Fruit fly (Drosophila melanogaster): ENCODE data around the gene CG8539.

Gene CG8539

DNA sequence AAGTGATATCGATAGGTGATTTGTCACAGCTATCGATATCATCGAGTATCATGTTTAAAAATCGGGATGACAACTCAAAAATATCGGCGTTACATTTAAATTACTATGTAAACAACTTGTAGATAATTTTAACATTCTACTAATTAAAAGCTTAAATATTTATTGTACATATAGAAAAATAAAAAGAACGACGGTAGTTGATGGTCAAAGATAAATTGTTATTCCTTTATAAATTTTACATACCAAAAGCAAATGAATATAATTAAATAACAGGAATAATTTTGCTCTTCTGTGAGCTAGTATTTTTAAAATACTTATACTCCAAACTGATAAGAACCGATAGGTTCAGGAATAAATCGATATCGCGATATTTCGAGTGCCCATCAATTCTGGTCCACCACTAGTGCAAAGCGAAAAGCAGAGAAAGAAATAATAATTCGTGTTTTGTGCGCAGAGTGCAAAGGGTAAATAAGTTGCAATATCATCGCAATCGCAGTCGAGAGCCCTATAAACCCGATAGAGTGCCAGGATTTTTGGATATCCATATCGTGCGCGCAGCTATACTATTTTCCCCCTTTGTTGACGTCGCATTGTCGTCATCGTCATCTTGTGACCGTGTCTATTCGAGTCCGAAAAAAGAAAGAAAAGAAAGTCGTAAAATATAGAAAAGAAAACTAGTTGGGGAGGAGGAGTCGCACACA, 29.9 kb upstream of the CG8539 start, which contains the start of gene lqf (continued):
- TF ChIP-seq CG16779 (GFP tag; IDR thresholded peaks at IDR 0.05) (no peak), Dip2 (GFP tag; IDR thresholded peaks at IDR 0.05) (no peak), btn (GFP tag; optimal IDR thresholded peaks at IDR 0.05) (no peak), sob (GFP tag; IDR thresholded peaks at IDR 0.05) (0 out of 2 replicates have a peak, but pooled peaks have one; percentile 23), CG2120 (GFP tag; optimal IDR thresholded peaks at IDR 0.05) (peak; percentile 40), dmrt11E (tag; optimal IDR thresholded peaks at IDR 0.05) (peak; percentile 26), CG9215 (GFP tag; IDR thresholded peaks at IDR 0.05) (no peak), HmgD (GFP tag; optimal IDR thresholded peaks at IDR 0.05) (no peak), inv (GFP tag; IDR thresholded peaks at IDR 0.05; ENCODE audit: partially characterized antibody) (peak; percentile 88), CG17568 (GFP tag; optimal IDR thresholded peaks at IDR 0.05) (no peak), CG9609 (GFP tag; optimal IDR thresholded peaks at IDR 0.05) (no peak), HLH4C (GFP tag; IDR thresholded peaks at IDR 0.05; ENCODE audit: partially characterized antibody) (peak; percentile 80), oc (tag; optimal IDR thresholded peaks at IDR 0.05) (no peak), CG6254 (GFP tag; optimal IDR thresholded peaks at IDR 0.05) (no peak), CG8924 (tag; optimal IDR thresholded peaks at IDR 0.05) (no peak), CG31224 (GFP tag; IDR thresholded peaks at IDR 0.05) (no peak), zfh1 (GFP tag; IDR thresholded peaks at IDR 0.05) (no peak), bigmax (GFP tag; optimal IDR thresholded peaks at IDR 0.05) (no peak), CG3838 (GFP tag; optimal IDR thresholded peaks at IDR 0.05) (no peak), CG9932 (GFP tag; IDR thresholded peaks at IDR 0.05) (peak; percentile 70), chn (GFP tag; optimal IDR thresholded peaks at IDR 0.05) (no peak), Doc2 (GFP tag; IDR thresholded peaks at IDR 0.05) (no peak), Dfd (GFP tag; optimal IDR thresholded peaks at IDR 0.05) (no peak), tio (GFP tag; optimal IDR thresholded peaks at IDR 0.05) (peak; percentile 1), ssp (GFP tag; IDR thresholded peaks at IDR 0.05) (no peak), CG3163 (GFP tag; optimal IDR thresholded peaks at IDR 0.05) (no peak), CG9817 (tag; optimal IDR thresholded peaks at IDR 0.05) (peak; percentile 60), fu2 (GFP tag; optimal IDR thresholded peaks at IDR 0.05) (no peak), HHEX (GFP tag; optimal IDR thresholded peaks at IDR 0.05) (no peak), esg (GFP tag; conservative IDR thresholded peaks at IDR 0.05) (no peak), NfI (GFP tag; optimal IDR thresholded peaks at IDR 0.05) (peak; percentile 11), tup (GFP tag; optimal IDR thresholded peaks at IDR 0.05) (no peak), CG18764 (GFP tag; optimal IDR thresholded peaks at IDR 0.05) (no peak), Hmx (GFP tag; optimal IDR thresholded peaks at IDR 0.05) (no peak), Elba2 (GFP tag; optimal IDR thresholded peaks at IDR 0.05) (no peak), CG1647 (GFP tag; optimal IDR thresholded peaks at IDR 0.05) (no peak), CG6272 (GFP tag; IDR thresholded peaks at IDR 0.05) (no peak; the same call in 1 of the 2 replicates), CG8765 (GFP tag; IDR thresholded peaks at IDR 0.05) (no peak), CG18619 (GFP tag; optimal IDR thresholded peaks at IDR 0.05) (peak; percentile 5), Sry-δ (GFP tag; optimal IDR thresholded peaks at IDR 0.05) (peak; percentile 85), sna (GFP tag; IDR thresholded peaks at IDR 0.05; ENCODE audit: partially characterized antibody) (peak; percentile 83), phol (tag; optimal IDR thresholded peaks at IDR 0.05) (peak; percentile 51), CG32767 (GFP tag; IDR thresholded peaks at IDR 0.05) (no peak), CG30403 (GFP tag; optimal IDR thresholded peaks at IDR 0.05) (peak; percentile 61), CG12744 (GFP tag; optimal IDR thresholded peaks at IDR 0.05) (no peak), gsb (GFP tag; IDR thresholded peaks at IDR 0.05) (no peak), Xbp1 (GFP tag; optimal IDR thresholded peaks at IDR 0.05) (no peak), CG12659 (GFP tag; optimal IDR thresholded peaks at IDR 0.05) (peak; percentile 46), toy (GFP tag; IDR thresholded peaks at IDR 0.05) (no peak), Hsf (GFP tag; optimal IDR thresholded peaks at IDR 0.05) (no peak), CG7745 (tag; optimal IDR thresholded peaks at IDR 0.05) (no peak)
